Worm (Caenorhabditis elegans): ENCODE results near the gene K07F5.8.

DNA sequence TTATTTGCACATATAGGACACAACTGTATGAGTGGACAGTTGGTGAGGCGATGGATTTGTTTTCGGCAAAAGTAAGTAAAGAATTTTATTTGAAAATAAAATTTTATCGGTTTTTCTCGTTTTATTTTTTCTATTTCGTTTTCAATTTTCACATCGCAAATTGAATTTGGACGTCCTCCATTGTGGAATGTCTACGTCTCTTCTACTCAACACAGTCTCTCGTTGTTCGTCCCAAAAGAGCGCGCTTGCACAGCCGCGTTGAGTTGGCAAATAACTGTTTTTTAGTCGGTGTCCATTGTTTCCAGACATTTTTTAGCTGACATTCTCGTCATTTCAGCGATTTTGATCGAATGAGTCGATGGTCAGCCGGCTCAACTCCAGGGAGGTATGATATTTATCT lies 49.7 kb upstream of the K07F5.8 start:
- TF ChIP-seq ceh-36 (tag; optimal IDR thresholded peaks at IDR 0.05) (no peak), hmbx-1 (tag; optimal IDR thresholded peaks at IDR 0.05) (no peak), ama-1 (optimal IDR thresholded peaks at IDR 0.05) (no peak), tbx-37 (GFP tag; conservative IDR thresholded peaks at IDR 0.05) (no peak), tbx-11 (GFP tag; IDR thresholded peaks at IDR 0.05) (no peak), flt-1 (GFP tag; IDR thresholded peaks at IDR 0.05) (no peak), pes-1 (GFP tag; IDR thresholded peaks at IDR 0.05) (no peak), F13C5.2 (tag; optimal IDR thresholded peaks at IDR 0.05) (no peak), ceh-13 (GFP tag; optimal IDR thresholded peaks at IDR 0.05) (no peak), sea-1 (GFP tag; conservative IDR thresholded peaks at IDR 0.05) (no peak), tra-4 (tag; optimal IDR thresholded peaks at IDR 0.05) (no peak), B0310.2 (tag; optimal IDR thresholded peaks at IDR 0.05) (no peak), hnd-1 (tag; optimal IDR thresholded peaks at IDR 0.05) (no peak), scrt-1 (GFP tag; IDR thresholded peaks at IDR 0.05) (no peak)

Measured in whole organism, early embryonic.